Fruit fly (Drosophila melanogaster) whole organism: Measurements from ENCODE around the gene hec.

Experiments
- pan ChIP-seq: fragments of >200 bp; optimal IDR thresholded peaks from 2 replicates; lab custom pipeline; 2017
- psq ChIP-seq: fragments of >200 bp; optimal IDR thresholded peaks from 2 replicates; lab custom pipeline; 2017

DNA sequence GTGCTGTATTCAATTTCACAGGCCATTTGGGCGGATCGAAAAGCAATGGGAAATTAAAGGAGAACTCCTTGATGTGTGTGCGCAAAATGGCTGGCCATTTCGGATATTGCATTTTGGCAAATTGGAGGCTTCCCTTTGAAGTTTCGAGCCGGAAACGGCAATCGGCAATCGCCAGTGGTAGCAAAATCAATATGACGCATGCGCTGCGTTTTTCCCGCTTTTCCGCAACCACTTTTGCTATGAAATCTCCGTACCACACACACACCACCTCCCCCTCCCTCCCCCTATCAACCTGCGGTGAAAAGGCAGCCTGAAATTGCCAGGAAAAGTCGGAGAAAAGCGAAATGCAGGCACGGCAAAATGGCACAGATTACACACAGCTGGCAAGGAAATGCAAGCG lies 34.9 kb downstream of the hec start:
- TF ChIP-seq pan (lab: Kevin White, UChicago) (no peak), psq (lab: Kevin White, UChicago) (no peak)
